Worm (Caenorhabditis elegans) whole organism, early embryonic: ENCODE results near the gene srg-41.

Source experiments
- B0310.2 ChIP-seq: sonication (generic microtip); optimal IDR thresholded peaks from 2 replicates; lab custom pipeline; 2016; ENCODE audit warnings: mild to moderate bottlenecking, missing genetic modification characterization, missing compliant biosample characterization
- F13C5.2 ChIP-seq: sonication (generic microtip); optimal IDR thresholded peaks from 2 replicates; lab custom pipeline; 2017; ENCODE audit warnings: mild to moderate bottlenecking, missing genetic modification characterization, inconsistent platforms, missing compliant biosample characterization
- aly-1 ChIP-seq: sonication (generic microtip); optimal IDR thresholded peaks from 2 replicates; lab custom pipeline; 2016; ENCODE audit warnings: missing genetic modification characterization, missing compliant biosample characterization
- ama-1 ChIP-seq: fragments of 150-350 bp; optimal IDR thresholded peaks from 2 replicates; lab custom pipeline; 2014
- ceh-13 ChIP-seq: fragments of 200-800 bp; sonication (Bioruptor generic); optimal IDR thresholded peaks from 2 replicates; lab custom pipeline; 2018; ENCODE audit warnings: mild to moderate bottlenecking, missing genetic modification characterization, missing compliant biosample characterization
- ceh-36 ChIP-seq: sonication (generic microtip); optimal IDR thresholded peaks from 2 replicates; lab custom pipeline; 2016; ENCODE audit warnings: missing genetic modification characterization, inconsistent platforms, missing compliant biosample characterization
- ets-7 ChIP-seq: sonication (generic microtip); optimal IDR thresholded peaks from 2 replicates; lab custom pipeline; 2016; ENCODE audit warnings: missing genotype, missing genetic modification characterization, missing compliant biosample characterization
- flt-1 ChIP-seq: fragments of 200-800 bp; sonication (Bioruptor generic); IDR thresholded peaks from 2 replicates; pipeline ENCODE4 v1.3.6; 2022; ENCODE audit warnings: missing genetic modification characterization, missing compliant biosample characterization
- hmbx-1 ChIP-seq: sonication (generic microtip); optimal IDR thresholded peaks from 2 replicates; lab custom pipeline; 2016; ENCODE audit warnings: mild to moderate bottlenecking, missing genetic modification characterization, missing compliant biosample characterization
- hmg-4 ChIP-seq: fragments of 200-800 bp; sonication (Bioruptor generic); optimal IDR thresholded peaks from 2 replicates; lab custom pipeline; 2018; ENCODE audit warnings: mild to moderate bottlenecking, missing genetic modification characterization, missing compliant biosample characterization
- hnd-1 ChIP-seq: sonication (generic microtip); optimal IDR thresholded peaks from 2 replicates; lab custom pipeline; 2016; ENCODE audit warnings: missing genetic modification characterization, missing compliant biosample characterization
- pes-1 ChIP-seq: fragments of 200-800 bp; sonication (Bioruptor generic); IDR thresholded peaks from 2 replicates; pipeline ENCODE4 v1.3.6; 2022; ENCODE audit warnings: missing genetic modification reagents, missing genetic modification characterization, missing compliant biosample characterization
- scrt-1 ChIP-seq: fragments of 200-800 bp; sonication (Bioruptor generic); IDR thresholded peaks from 2 replicates; pipeline ENCODE4 v1.3.6; 2022; ENCODE audit warnings: missing genetic modification characterization, missing compliant biosample characterization
- sea-1 ChIP-seq: fragments of 200-800 bp; sonication (Bioruptor generic); conservative IDR thresholded peaks from 2 replicates; pipeline ENCODE4 v1.3.6; 2022; ENCODE audit warnings: missing genetic modification characterization, missing compliant biosample characterization
- tbx-11 ChIP-seq: fragments of 200-800 bp; sonication (Bioruptor generic); IDR thresholded peaks from 2 replicates; pipeline ENCODE4 v1.3.6; 2022; ENCODE audit warnings: missing genetic modification characterization, missing compliant biosample characterization
- tbx-37 ChIP-seq: fragments of 200-800 bp; sonication (Bioruptor generic); conservative IDR thresholded peaks from 2 replicates; pipeline ENCODE4 v1.3.6; 2022; ENCODE audit warnings: missing genetic modification reagents, missing genetic modification characterization, missing compliant biosample characterization
- tra-4 ChIP-seq: sonication (generic microtip); optimal IDR thresholded peaks from 2 replicates; lab custom pipeline; 2017; ENCODE audit warnings: missing genetic modification characterization, missing compliant biosample characterization

srg-41 gene

ce11 chrV:11199497-11199896 is 37.8 kb upstream of the srg-41 start:
- TF ChIP-seq tbx-11 (GFP tag; lab: Robert Waterston, UW) (no peak), ceh-13 (no peak), tra-4 (tag; lab: Kevin White, UChicago) (no peak), ama-1 (lab: Kevin White, UChicago) (no peak), aly-1 (tag; lab: Kevin White, UChicago) (no peak)

ce11 chrV:11198094-11198493 is 36.4 kb upstream of the srg-41 start:
- no peak for TF ChIP-seq sea-1
- no peak for TF ChIP-seq B0310.2 (tag; lab: Kevin White, UChicago)
- no peak for TF ChIP-seq hnd-1 (tag; lab: Kevin White, UChicago)
- no peak for TF ChIP-seq tbx-37 (GFP tag; lab: Robert Waterston, UW)
- TF ChIP-seq aly-1 (tag; lab: Kevin White, UChicago): no peak
- no peak for TF ChIP-seq ceh-13
- no peak for TF ChIP-seq ama-1 (lab: Kevin White, UChicago)
- no peak for TF ChIP-seq tbx-11 (GFP tag; lab: Robert Waterston, UW)
- no peak for TF ChIP-seq scrt-1 (GFP tag; lab: Robert Waterston, UW)
- no peak for TF ChIP-seq ceh-36
- TF ChIP-seq hmbx-1: no peak
- no peak for TF ChIP-seq pes-1 (GFP tag; lab: Robert Waterston, UW)
- no peak for TF ChIP-seq F13C5.2 (tag; lab: Kevin White, UChicago)
- TF ChIP-seq hmg-4 (GFP tag; lab: Kevin White, UChicago): no peak
- no peak for TF ChIP-seq tra-4 (tag; lab: Kevin White, UChicago)
- no peak for TF ChIP-seq ets-7 (tag; lab: Kevin White, UChicago)

ce11 chrV:11196631-11197258 is 35.1 kb upstream of the srg-41 start:
- TF ChIP-seq ceh-36 (no peak), ceh-13 (no peak), hnd-1 (tag; lab: Kevin White, UChicago) (no peak), hmbx-1 (no peak), sea-1 (no peak), B0310.2 (tag; lab: Kevin White, UChicago) (no peak), tra-4 (tag; lab: Kevin White, UChicago) (no peak), hmg-4 (GFP tag; lab: Kevin White, UChicago) (no peak), scrt-1 (GFP tag; lab: Robert Waterston, UW) (no peak), tbx-11 (GFP tag; lab: Robert Waterston, UW) (no peak), ama-1 (lab: Kevin White, UChicago) (no peak), F13C5.2 (tag; lab: Kevin White, UChicago) (no peak), tbx-37 (GFP tag; lab: Robert Waterston, UW) (no peak), flt-1 (GFP tag; lab: Robert Waterston, UW) (no peak), pes-1 (GFP tag; lab: Robert Waterston, UW) (no peak), aly-1 (tag; lab: Kevin White, UChicago) (no peak), ets-7 (tag; lab: Kevin White, UChicago) (no peak)

ce11 chrV:11196109-11196508 is 34.4 kb upstream of the srg-41 start, which contains the start of gene clc-6:
Gene clc-6 (minus strand): TSS chrV:11196209.
- no peak for TF ChIP-seq hnd-1 (tag; lab: Kevin White, UChicago)
- no peak for TF ChIP-seq flt-1 (GFP tag; lab: Robert Waterston, UW)
- TF ChIP-seq sea-1: no peak
- TF ChIP-seq aly-1 (tag; lab: Kevin White, UChicago): no peak
- TF ChIP-seq tbx-37 (GFP tag; lab: Robert Waterston, UW): no peak
- no peak for TF ChIP-seq tbx-11 (GFP tag; lab: Robert Waterston, UW)
- TF ChIP-seq B0310.2 (tag; lab: Kevin White, UChicago): no peak
- TF ChIP-seq pes-1 (GFP tag; lab: Robert Waterston, UW): no peak
- TF ChIP-seq hmg-4 (GFP tag; lab: Kevin White, UChicago): no peak

- TF ChIP-seq tbx-11 (GFP tag; lab: Robert Waterston, UW): no peak
- no peak for TF ChIP-seq ceh-13
- TF ChIP-seq aly-1 (tag; lab: Kevin White, UChicago): no peak
- TF ChIP-seq pes-1 (GFP tag; lab: Robert Waterston, UW): no peak
- TF ChIP-seq flt-1 (GFP tag; lab: Robert Waterston, UW): no peak
- no peak for TF ChIP-seq hmbx-1
- no peak for TF ChIP-seq B0310.2 (tag; lab: Kevin White, UChicago)
- no peak for TF ChIP-seq tra-4 (tag; lab: Kevin White, UChicago)
- TF ChIP-seq ama-1 (lab: Kevin White, UChicago): no peak
Observed at ce11 chrV:11190983-11191382, 29.3 kb upstream of the srg-41 start, which contains the start of gene lgc-49. Gene lgc-49 (plus strand): TSS chrV:11191283.

- TF ChIP-seq ets-7 (tag; lab: Kevin White, UChicago) (no peak), tbx-37 (GFP tag; lab: Robert Waterston, UW) (no peak), F13C5.2 (tag; lab: Kevin White, UChicago) (no peak), tbx-11 (GFP tag; lab: Robert Waterston, UW) (no peak), flt-1 (GFP tag; lab: Robert Waterston, UW) (no peak), ceh-36 (no peak), ama-1 (lab: Kevin White, UChicago) (no peak), pes-1 (GFP tag; lab: Robert Waterston, UW) (no peak), ceh-13 (no peak), tra-4 (tag; lab: Kevin White, UChicago) (no peak), hmbx-1 (no peak), scrt-1 (GFP tag; lab: Robert Waterston, UW) (no peak), hnd-1 (tag; lab: Kevin White, UChicago) (no peak), B0310.2 (tag; lab: Kevin White, UChicago) (no peak), aly-1 (tag; lab: Kevin White, UChicago) (no peak), sea-1 (no peak), hmg-4 (GFP tag; lab: Kevin White, UChicago) (no peak)
Observed at ce11 chrV:11182925-11183324, 21.2 kb upstream of the srg-41 start, which contains the start of gene cnc-10. Gene cnc-10 (plus strand): TSS chrV:11183225.

- no peak for TF ChIP-seq ceh-36
- TF ChIP-seq tbx-11 (GFP tag; lab: Robert Waterston, UW): no peak
- no peak for TF ChIP-seq hnd-1 (tag; lab: Kevin White, UChicago)
- TF ChIP-seq pes-1 (GFP tag; lab: Robert Waterston, UW): no peak
- no peak for TF ChIP-seq ceh-13
- TF ChIP-seq F13C5.2 (tag; lab: Kevin White, UChicago): no peak
- TF ChIP-seq B0310.2 (tag; lab: Kevin White, UChicago): no peak
- no peak for TF ChIP-seq tra-4 (tag; lab: Kevin White, UChicago)
- no peak for TF ChIP-seq scrt-1 (GFP tag; lab: Robert Waterston, UW)
- no peak for TF ChIP-seq sea-1
- no peak for TF ChIP-seq hmg-4 (GFP tag; lab: Kevin White, UChicago)
- no peak for TF ChIP-seq aly-1 (tag; lab: Kevin White, UChicago)
- no peak for TF ChIP-seq hmbx-1
- no peak for TF ChIP-seq ets-7 (tag; lab: Kevin White, UChicago)
- no peak for TF ChIP-seq ama-1 (lab: Kevin White, UChicago)
- TF ChIP-seq tbx-37 (GFP tag; lab: Robert Waterston, UW): no peak
Observed at ce11 chrV:11180951-11181350, 19.3 kb upstream of the srg-41 start.
